Fruit fly (Drosophila melanogaster) whole organism, embryonic: Measurements from ENCODE around the gene CG31800.
A peak's percentile ranks its signal among the peaks of the same experiment; 100 is the strongest.

ENCODE experiments used
- ATbp ChIP-seq: fragments of 200-800 bp; sonication (Bioruptor generic); optimal IDR thresholded peaks from 2 replicates; lab custom pipeline; 2017; ENCODE audit warnings: missing biosample characterization, mild to moderate bottlenecking, missing genetic modification characterization, missing genetic modification reagents
- Aef1 ChIP-seq: fragments of 200-800 bp; sonication (Bioruptor generic); IDR thresholded peaks from 3 replicates; pipeline ENCODE4 v1.3.6; 2022; ENCODE audit warnings: missing biosample characterization, missing genetic modification characterization
- CG10431 ChIP-seq: fragments of 200-800 bp; sonication (Bioruptor generic); optimal IDR thresholded peaks from 3 replicates; lab custom pipeline; 2018; ENCODE audit warnings: missing biosample characterization, mild to moderate bottlenecking, missing genetic modification characterization
- CG1233 ChIP-seq: fragments of 200-800 bp; sonication (Bioruptor generic); optimal IDR thresholded peaks from 4 replicates; lab custom pipeline; 2018; ENCODE audit warnings: missing biosample characterization, mild to moderate bottlenecking, missing genetic modification characterization
- CG12391 ChIP-seq: fragments of 200-800 bp; sonication (Bioruptor generic); optimal IDR thresholded peaks from 3 replicates; lab custom pipeline; 2018; ENCODE audit warnings: missing biosample characterization, mild to moderate bottlenecking, missing genetic modification characterization, moderate library complexity
- CG12659 ChIP-seq: fragments of 200-800 bp; sonication (Bioruptor generic); optimal IDR thresholded peaks from 3 replicates; lab custom pipeline; 2017; ENCODE audit warnings: mild to moderate bottlenecking, missing biosample characterization, missing genetic modification reagents, missing genetic modification characterization
- CG15479 ChIP-seq: fragments of 200-800 bp; sonication (Bioruptor generic); optimal IDR thresholded peaks from 3 replicates; lab custom pipeline; 2019; ENCODE audit warnings: missing biosample characterization, mild to moderate bottlenecking, missing genetic modification characterization, moderate library complexity
- CG1647 ChIP-seq: fragments of 200-800 bp; sonication (Bioruptor generic); optimal IDR thresholded peaks from 3 replicates; lab custom pipeline; 2016; ENCODE audit warnings: missing biosample characterization, missing genetic modification characterization
- CG17359 ChIP-seq: fragments of 200-800 bp; sonication (Bioruptor generic); optimal IDR thresholded peaks from 3 replicates; lab custom pipeline; 2018; ENCODE audit warnings: missing biosample characterization, mild to moderate bottlenecking, missing genetic modification characterization, moderate library complexity
- CG2202 ChIP-seq: fragments of 200-800 bp; sonication (Bioruptor generic); optimal IDR thresholded peaks from 2 replicates; lab custom pipeline; 2018; ENCODE audit warnings: missing biosample characterization, mild to moderate bottlenecking, missing genetic modification characterization
- CG3065 ChIP-seq: fragments of 200-800 bp; sonication (Bioruptor generic); optimal IDR thresholded peaks from 2 replicates; lab custom pipeline; 2016; ENCODE audit warnings: missing biosample characterization, missing genetic modification characterization
- CG3163 ChIP-seq: fragments of 200-800 bp; sonication (Bioruptor generic); optimal IDR thresholded peaks from 3 replicates; lab custom pipeline; 2016; ENCODE audit warnings: missing biosample characterization, missing genetic modification characterization
- CG3281 ChIP-seq: fragments of 200-800 bp; sonication (Bioruptor generic); optimal IDR thresholded peaks from 3 replicates; lab custom pipeline; 2017; ENCODE audit warnings: missing biosample characterization, mild to moderate bottlenecking, missing genetic modification characterization
- CG33213 ChIP-seq: fragments of 200-800 bp; sonication (Bioruptor generic); optimal IDR thresholded peaks from 3 replicates; lab custom pipeline; 2016; ENCODE audit warnings: missing biosample characterization, missing genetic modification characterization
- CG6272 ChIP-seq: fragments of 200-800 bp; sonication (Bioruptor generic); IDR thresholded peaks from 2 replicates; pipeline ENCODE4 v1.3.6; 2022; ENCODE audit warnings: missing biosample characterization, missing genetic modification characterization
- CG8388 ChIP-seq: fragments of 200-800 bp; sonication (Bioruptor generic); optimal IDR thresholded peaks from 2 replicates; lab custom pipeline; 2019; ENCODE audit warnings: missing biosample characterization, mild to moderate bottlenecking, missing genetic modification characterization, moderate library complexity
- CG9797 ChIP-seq: fragments of 200-800 bp; sonication (Bioruptor generic); optimal IDR thresholded peaks from 3 replicates; lab custom pipeline; 2018; ENCODE audit warnings: missing biosample characterization, mild to moderate bottlenecking, missing genetic modification characterization
- D19B ChIP-seq: fragments of 200-800 bp; sonication (Bioruptor generic); optimal IDR thresholded peaks from 2 replicates; lab custom pipeline; 2017; ENCODE audit warnings: missing biosample characterization, mild to moderate bottlenecking, missing genetic modification characterization
- Fer1 ChIP-seq: fragments of 200-800 bp; sonication (Bioruptor generic); optimal IDR thresholded peaks from 2 replicates; lab custom pipeline; 2017; ENCODE audit warnings: missing biosample characterization, mild to moderate bottlenecking, missing genetic modification characterization
- H2.0 ChIP-seq: fragments of 200-800 bp; sonication (Bioruptor generic); IDR thresholded peaks from 2 replicates; pipeline ENCODE4 v1.3.6; 2022; ENCODE audit warnings: missing biosample characterization, missing genetic modification characterization
- Hsf ChIP-seq: fragments of 200-800 bp; sonication (Bioruptor generic); optimal IDR thresholded peaks from 3 replicates; lab custom pipeline; 2016; ENCODE audit warnings: missing biosample characterization, missing genetic modification characterization
- Lhr ChIP-seq: fragments of 200-800 bp; sonication (Bioruptor generic); optimal IDR thresholded peaks from 3 replicates; lab custom pipeline; 2017; ENCODE audit warnings: mild to moderate bottlenecking, missing biosample characterization, missing genetic modification reagents, missing genetic modification characterization
- Lim3 ChIP-seq: fragments of 200-800 bp; sonication (Bioruptor generic); IDR thresholded peaks from 2 replicates; pipeline ENCODE4 v1.3.6; 2022; ENCODE audit warnings: missing biosample characterization, missing genetic modification characterization
- MBD-R2 ChIP-seq: fragments of 200-800 bp; sonication (Bioruptor generic); IDR thresholded peaks from 2 replicates; pipeline ENCODE4 v1.3.6; 2022; ENCODE audit warnings: missing biosample characterization, missing genetic modification characterization
- Neu2 ChIP-seq: fragments of 200-800 bp; sonication (Bioruptor generic); optimal IDR thresholded peaks from 3 replicates; lab custom pipeline; 2016; ENCODE audit warnings: missing biosample characterization, missing genetic modification characterization, borderline replicate concordance
- Rx ChIP-seq: fragments of 200-800 bp; sonication (Bioruptor generic); IDR thresholded peaks from 2 replicates; pipeline ENCODE4 v1.3.6; 2022; ENCODE audit warnings: missing biosample characterization, missing genetic modification characterization
- Tbp ChIP-seq: fragments of >200 bp; optimal IDR thresholded peaks from 2 replicates; lab custom pipeline; 2018; ENCODE audit warnings: missing biosample characterization, missing genetic modification characterization
- Trl ChIP-seq, 3 experiments: fragments of >200 bp in 2 of 3; fragments of 200-800 bp in 1 of 3; sonication (Bioruptor generic) in 1 of 3; optimal IDR thresholded peaks; 2 replicates in 1 of 3; 3 replicates in 2 of 3; lab custom pipeline; 2016 to 2017; ENCODE audit warnings: missing biosample characterization in 1 of 3, missing genetic modification characterization in 1 of 3
- Vsx1 ChIP-seq: fragments of 200-800 bp; sonication (Bioruptor generic); optimal IDR thresholded peaks from 2 replicates; lab custom pipeline; 2017; ENCODE audit warnings: missing biosample characterization, mild to moderate bottlenecking, missing genetic modification characterization, missing genetic modification reagents
- bsh ChIP-seq, 2 experiments: fragments of 200-800 bp; sonication (Bioruptor generic); optimal IDR thresholded peaks; 2 replicates each; lab custom pipeline; 2017 to 2018; ENCODE audit warnings: mild to moderate bottlenecking in 2 of 2, missing biosample characterization in 2 of 2, missing genetic modification characterization in 2 of 2, moderate library complexity in 1 of 2
- btn ChIP-seq: fragments of 200-800 bp; sonication (Bioruptor generic); optimal IDR thresholded peaks from 2 replicates; lab custom pipeline; 2016; ENCODE audit warnings: missing biosample characterization, missing genetic modification characterization
- cas ChIP-seq: fragments of 200-800 bp; sonication (Bioruptor generic); IDR thresholded peaks from 2 replicates; pipeline ENCODE4 v1.3.6; 2022; ENCODE audit warnings: missing biosample characterization, missing genetic modification characterization
- dmrt11E ChIP-seq: fragments of 200-800 bp; sonication (Bioruptor generic); optimal IDR thresholded peaks from 3 replicates; lab custom pipeline; 2018; ENCODE audit warnings: missing biosample characterization, mild to moderate bottlenecking, missing genetic modification characterization, moderate library complexity
- her ChIP-seq: fragments of 200-800 bp; sonication (Bioruptor generic); optimal IDR thresholded peaks from 2 replicates; lab custom pipeline; 2016; ENCODE audit warnings: missing biosample characterization, missing genetic modification characterization
- hth ChIP-seq: fragments of >200 bp; optimal IDR thresholded peaks from 2 replicates; lab custom pipeline; 2017; ENCODE audit warnings: inconsistent platforms
- jumu ChIP-seq: fragments of 200-800 bp; sonication (Bioruptor generic); optimal IDR thresholded peaks from 3 replicates; lab custom pipeline; 2016; ENCODE audit warnings: missing biosample characterization, missing genetic modification characterization
- kay ChIP-seq: fragments of 200-800 bp; sonication (Bioruptor generic); optimal IDR thresholded peaks from 2 replicates; lab custom pipeline; 2016; ENCODE audit warnings: missing biosample characterization, missing genetic modification characterization
- nerfin-2 ChIP-seq: fragments of 200-800 bp; sonication (Bioruptor generic); IDR thresholded peaks from 2 replicates; pipeline ENCODE4 v1.3.6; 2022; ENCODE audit warnings: missing biosample characterization, missing genetic modification characterization; ENCODE audit not compliant: partially characterized antibody
- pum ChIP-seq: fragments of 200-800 bp; sonication (Bioruptor generic); optimal IDR thresholded peaks from 2 replicates; lab custom pipeline; 2016; ENCODE audit warnings: missing biosample characterization, missing genetic modification characterization
- pzg ChIP-seq: fragments of 200-800 bp; sonication (Bioruptor generic); optimal IDR thresholded peaks from 3 replicates; lab custom pipeline; 2018; ENCODE audit warnings: missing biosample characterization, mild to moderate bottlenecking, missing genetic modification characterization, moderate library complexity
- row ChIP-seq: fragments of 200-800 bp; sonication (Bioruptor generic); IDR thresholded peaks from 3 replicates; pipeline ENCODE4 v1.3.6; 2022; ENCODE audit warnings: missing biosample characterization, missing genetic modification characterization
- scrt ChIP-seq: fragments of 200-800 bp; sonication (Bioruptor generic); optimal IDR thresholded peaks from 2 replicates; lab custom pipeline; 2018; ENCODE audit warnings: missing biosample characterization, mild to moderate bottlenecking, missing genetic modification characterization, moderate library complexity
- sim ChIP-seq: fragments of 200-800 bp; sonication (Bioruptor generic); IDR thresholded peaks from 2 replicates; pipeline ENCODE4 v1.3.6; 2022; ENCODE audit warnings: missing biosample characterization, missing genetic modification characterization
- sima ChIP-seq: fragments of 200-800 bp; sonication (Bioruptor generic); optimal IDR thresholded peaks from 2 replicates; lab custom pipeline; 2016; ENCODE audit warnings: missing biosample characterization, missing genetic modification characterization
- sob ChIP-seq: fragments of 200-800 bp; sonication (Bioruptor generic); IDR thresholded peaks from 2 replicates; pipeline ENCODE4 v1.3.6; 2022; ENCODE audit warnings: missing biosample characterization, missing genetic modification characterization
- tgo ChIP-seq: fragments of 200-800 bp; sonication (Bioruptor generic); IDR thresholded peaks from 3 replicates; pipeline ENCODE4 v1.3.6; 2022; ENCODE audit warnings: missing biosample characterization, missing genetic modification characterization
- tin ChIP-seq: fragments of 200-800 bp; sonication (Bioruptor generic); optimal IDR thresholded peaks from 3 replicates; lab custom pipeline; 2016; ENCODE audit warnings: missing biosample characterization, missing genetic modification characterization
- unpg ChIP-seq: fragments of 200-800 bp; sonication (Bioruptor generic); optimal IDR thresholded peaks from 3 replicates; lab custom pipeline; 2018; ENCODE audit warnings: missing biosample characterization, mild to moderate bottlenecking, missing genetic modification characterization, moderate library complexity
- zfh1 ChIP-seq: fragments of 200-800 bp; sonication (Bioruptor generic); IDR thresholded peaks from 3 replicates; pipeline ENCODE4 v1.3.6; 2022; ENCODE audit warnings: missing biosample characterization, missing genetic modification characterization

CG31800 gene

DNA sequence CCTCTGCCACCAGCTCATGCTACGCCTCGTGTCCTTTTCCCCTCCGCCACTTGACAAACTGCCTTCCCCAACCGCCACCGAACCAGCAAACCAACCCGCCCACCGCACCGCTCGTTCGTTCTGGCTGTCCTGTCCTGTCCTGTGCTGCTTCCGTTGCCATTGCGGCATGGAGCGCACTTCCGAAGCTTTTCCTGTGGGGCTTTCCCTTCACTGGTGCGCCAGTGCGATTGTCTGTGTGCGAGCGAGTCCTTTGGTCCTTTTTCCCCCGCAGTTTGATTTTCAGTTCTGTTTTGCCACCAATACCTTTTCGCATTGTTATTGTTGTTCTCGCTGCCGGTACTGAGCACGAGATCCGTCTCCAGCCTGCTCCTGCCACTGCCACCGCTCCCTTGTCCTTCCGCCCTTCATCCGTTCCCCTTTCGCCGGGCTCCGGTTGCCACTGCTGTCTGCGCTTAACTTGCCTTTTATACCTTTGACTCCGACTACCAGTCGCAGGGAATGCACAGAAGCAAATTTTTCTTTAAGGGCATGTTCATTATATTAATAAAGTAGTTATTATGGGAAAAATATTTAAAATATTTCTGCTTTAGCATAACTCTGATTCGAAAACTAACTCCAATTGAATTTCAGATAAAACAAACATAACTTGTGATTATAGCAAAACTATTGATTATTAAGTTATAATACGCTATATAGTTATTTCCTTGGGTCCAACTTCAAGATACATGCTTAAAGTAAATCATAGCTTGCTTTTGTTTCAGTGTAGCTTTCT lies 10.2 kb downstream of the CG31800 start (continued):
- TF ChIP-seq CG17359 (tag; lab: Kevin White, UChicago): peak; percentile 72
- no peak for TF ChIP-seq jumu
- TF ChIP-seq CG12659 (GFP tag; lab: Kevin White, UChicago): peak; percentile 78
- no peak for TF ChIP-seq Trl (optimal IDR thresholded peaks at IDR 0.05; lab: Kevin White, UChicago)
- TF ChIP-seq Trl (GFP tag; optimal IDR thresholded peaks at IDR 0.05; lab: Kevin White, UChicago): no peak
- peak; percentile 70 for TF ChIP-seq row (GFP tag; lab: Robert Waterston, UW)
- TF ChIP-seq Vsx1 (GFP tag; lab: Kevin White, UChicago): peak; percentile 37
- no peak for TF ChIP-seq CG3065 (GFP tag; lab: Kevin White, UChicago)
- no peak for TF ChIP-seq pzg (GFP tag; lab: Kevin White, UChicago)
- no peak for TF ChIP-seq sima (GFP tag; lab: Kevin White, UChicago)
- TF ChIP-seq Neu2 (GFP tag; lab: Kevin White, UChicago): no peak
- peak; percentile 17 for TF ChIP-seq pum (GFP tag; lab: Kevin White, UChicago)
- TF ChIP-seq CG12391 (tag; lab: Kevin White, UChicago): peak; percentile 72
- no peak for TF ChIP-seq CG15479 (GFP tag; lab: Kevin White, UChicago)
- peak; percentile 38 for TF ChIP-seq D19B (GFP tag; lab: Kevin White, UChicago)
- TF ChIP-seq Lim3 (GFP tag; lab: Robert Waterston, UW): no peak
- TF ChIP-seq her (GFP tag; lab: Kevin White, UChicago): no peak
- peak in 1 of 2 experiments; percentile 64 for TF ChIP-seq bsh (GFP tag; optimal IDR thresholded peaks at IDR 0.05; lab: Kevin White, UChicago)
- 0 out of 3 replicates have a peak, but pooled peaks have one; percentile 32 for TF ChIP-seq zfh1 (GFP tag; lab: Robert Waterston, UW)
- peak; percentile 64 for TF ChIP-seq CG1233
- TF ChIP-seq CG1647: no peak
- peak; percentile 0 for TF ChIP-seq CG10431 (GFP tag; lab: Kevin White, UChicago)
- TF ChIP-seq MBD-R2 (GFP tag; lab: Robert Waterston, UW): no peak
- no peak for TF ChIP-seq CG3163 (GFP tag; lab: Kevin White, UChicago)
- no peak for TF ChIP-seq CG33213 (GFP tag; lab: Kevin White, UChicago)
- TF ChIP-seq unpg (GFP tag; lab: Kevin White, UChicago): peak; percentile 66
- TF ChIP-seq btn (GFP tag; lab: Kevin White, UChicago): no peak
- no peak for TF ChIP-seq CG6272 (GFP tag; lab: Robert Waterston, UW)
- peak; percentile 83 for TF ChIP-seq CG3281 (GFP tag; lab: Kevin White, UChicago)
- peak; percentile 89 for TF ChIP-seq Fer1
- peak; percentile 48; the same call in 2 of the 3 replicates for TF ChIP-seq tgo (GFP tag; lab: Robert Waterston, UW)
- TF ChIP-seq hth: no peak
- peak; percentile 70 for TF ChIP-seq scrt
- TF ChIP-seq Lhr (GFP tag; lab: Kevin White, UChicago): no peak
- peak; percentile 44; the same call in 2 of the 3 replicates for TF ChIP-seq Aef1 (GFP tag; lab: Robert Waterston, UW)
- TF ChIP-seq Tbp: no peak
- no peak for TF ChIP-seq CG9797 (GFP tag; lab: Kevin White, UChicago)
- peak; percentile 23 for TF ChIP-seq kay (GFP tag; lab: Kevin White, UChicago)
- no peak for TF ChIP-seq Rx (GFP tag; lab: Robert Waterston, UW)
- peak; percentile 65 for TF ChIP-seq CG8388
- peak; percentile 28; the same call in 1 of the 2 replicates for TF ChIP-seq sob (GFP tag; lab: Robert Waterston, UW)
- no peak for TF ChIP-seq CG2202
- no peak for TF ChIP-seq sim
- peak; percentile 33 for TF ChIP-seq tin (GFP tag; lab: Kevin White, UChicago)
- TF ChIP-seq Hsf: peak; percentile 45
- no peak for TF ChIP-seq dmrt11E
- TF ChIP-seq nerfin-2 (GFP tag; lab: Robert Waterston, UW): no peak
- peak; percentile 53 for TF ChIP-seq ATbp (GFP tag; lab: Kevin White, UChicago)
- peak; percentile 29; the same call in 1 of the 2 replicates for TF ChIP-seq H2.0
- TF ChIP-seq cas (GFP tag; lab: Robert Waterston, UW): no peak
